Worm (Caenorhabditis elegans): ENCODE measurements around the gene Y43F8B.1.

The Y43F8B.1 gene

ce11 chrV:19533010-19533409, 13.0 kb downstream of the Y43F8B.1 start, which contains the start of gene Y43F8B.2:
Gene Y43F8B.2, minus strand, starts transcription at chrV:19533110.
- TF ChIP-seq snpc-4 (tag; optimal IDR thresholded peaks at IDR 0.05) (no peak), nhr-47 (tag; optimal IDR thresholded peaks at IDR 0.05) (peak; percentile 5), dsc-1 (tag; optimal IDR thresholded peaks at IDR 0.05) (peak; percentile 35)

ce11 chrV:19531034-19531433, 15.0 kb downstream of the Y43F8B.1 start:
- TF ChIP-seq lin-14 (GFP tag; optimal IDR thresholded peaks at IDR 0.05) (peak; percentile 36), fkh-8 (tag; optimal IDR thresholded peaks at IDR 0.05) (peak; percentile 22), Y116A8C.19 (tag; optimal IDR thresholded peaks at IDR 0.05; ENCODE audit: borderline replicate concordance) (no peak)

- no peak for TF ChIP-seq nhr-84 (tag; optimal IDR thresholded peaks at IDR 0.05)
- TF ChIP-seq mep-1 (tag; optimal IDR thresholded peaks at IDR 0.05), result peak; percentile 97
- peak; percentile 30; the same call in 1 of the 2 replicates for TF ChIP-seq unc-98 (GFP tag; IDR thresholded peaks at IDR 0.05)
- TF ChIP-seq ceh-82 (tag; optimal IDR thresholded peaks at IDR 0.05), result peak; percentile 72 to 89 (median 88)
- TF ChIP-seq tbx-2 (tag; optimal IDR thresholded peaks at IDR 0.05), result peak; percentile 98
- TF ChIP-seq nhr-20 (tag; optimal IDR thresholded peaks at IDR 0.05), result peak; percentile 99
- peak; percentile 88 to 91 for TF ChIP-seq lsy-2 (tag; optimal IDR thresholded peaks at IDR 0.05)
- TF ChIP-seq dsc-1 (tag; optimal IDR thresholded peaks at IDR 0.05), result peak; percentile 83
- no peak for TF ChIP-seq nhr-28 (tag; optimal IDR thresholded peaks at IDR 0.05)
- peak; percentile 81 to 98 for TF ChIP-seq egl-27 (tag; optimal IDR thresholded peaks at IDR 0.05)
- peak; percentile 48 for TF ChIP-seq ceh-8 (GFP tag; optimal IDR thresholded peaks at IDR 0.05)
- peak; percentile 81 to 84 for TF ChIP-seq efl-1 (optimal IDR thresholded peaks at IDR 0.05)
- peak; percentile 51 to 95 for TF ChIP-seq efl-1 (GFP tag; optimal IDR thresholded peaks at IDR 0.05 in 1 of 2)
- peak; percentile 65 to 68 (median 67) for TF ChIP-seq dpl-1 (GFP tag; optimal IDR thresholded peaks at IDR 0.05)
- peak; percentile 90 for TF ChIP-seq grh-1 (GFP tag; IDR thresholded peaks at IDR 0.05)
- peak; percentile 96 for TF ChIP-seq nhr-47 (tag; optimal IDR thresholded peaks at IDR 0.05)
- TF ChIP-seq nhr-12 (tag; optimal IDR thresholded peaks at IDR 0.05), result no peak
- peak; percentile 76 for TF ChIP-seq nhr-76 (tag; optimal IDR thresholded peaks at IDR 0.05)
- peak; percentile 93 for TF ChIP-seq C16A3.4 (tag; optimal IDR thresholded peaks at IDR 0.05)
- peak; percentile 98 for TF ChIP-seq nhr-90 (tag; optimal IDR thresholded peaks at IDR 0.05; ENCODE audit: poor library complexity)
- TF ChIP-seq nhr-85 (tag), result peak; percentile 100
- TF ChIP-seq lin-14 (GFP tag; optimal IDR thresholded peaks at IDR 0.05), result peak; percentile 100
- peak; percentile 85 for TF ChIP-seq skn-1 (tag; optimal IDR thresholded peaks at IDR 0.05)
- TF ChIP-seq unc-86 (tag; optimal IDR thresholded peaks at IDR 0.05), result peak; percentile 87
- TF ChIP-seq ztf-4 (tag; optimal IDR thresholded peaks at IDR 0.05), result peak; percentile 93
- TF ChIP-seq F16B12.6 (tag; optimal IDR thresholded peaks at IDR 0.05), result no peak
- TF ChIP-seq alr-1 (tag; optimal IDR thresholded peaks at IDR 0.05; ENCODE audit: borderline replicate concordance), result no peak
- peak; percentile 40 for TF ChIP-seq fkh-10 (GFP tag; optimal IDR thresholded peaks at IDR 0.05)
- TF ChIP-seq mef-2 (tag; optimal IDR thresholded peaks at IDR 0.05), result peak; percentile 55
- peak; percentile 42 for TF ChIP-seq ceh-90 (tag; optimal IDR thresholded peaks at IDR 0.05)
- TF ChIP-seq unc-62 (GFP tag; optimal IDR thresholded peaks at IDR 0.05), result no peak
- peak; percentile 75 for TF ChIP-seq aha-1 (tag; optimal IDR thresholded peaks at IDR 0.05)
- TF ChIP-seq nhr-19 (GFP tag; conservative IDR thresholded peaks at IDR 0.05), result peak; percentile 99
- peak; percentile 65 for TF ChIP-seq egl-13 (tag; optimal IDR thresholded peaks at IDR 0.05)
- TF ChIP-seq fkh-4 (tag; optimal IDR thresholded peaks at IDR 0.05; ENCODE audit: borderline replicate concordance), result no peak
- TF ChIP-seq aly-2 (tag; optimal IDR thresholded peaks at IDR 0.05), result no peak
- TF ChIP-seq ztf-11 (tag; optimal IDR thresholded peaks at IDR 0.05), result peak in 1 of 2 experiments; percentile 62
- TF ChIP-seq lin-35 (GFP tag; optimal IDR thresholded peaks at IDR 0.05), result peak; percentile 66 to 90
- peak; percentile 79 for TF ChIP-seq hpl-2 (GFP tag; optimal IDR thresholded peaks at IDR 0.05)
- no peak for TF ChIP-seq unc-30 (tag; optimal IDR thresholded peaks at IDR 0.05)
- peak; percentile 35 for TF ChIP-seq ama-1 (optimal IDR thresholded peaks at IDR 0.05)
- TF ChIP-seq efl-3 (GFP tag; optimal IDR thresholded peaks at IDR 0.05), result no peak
- TF ChIP-seq blmp-1 (tag; optimal IDR thresholded peaks at IDR 0.05), result peak; percentile 94
- TF ChIP-seq tlp-1 (tag; optimal IDR thresholded peaks at IDR 0.05), result no peak
- TF ChIP-seq sox-4 (tag; optimal IDR thresholded peaks at IDR 0.05), result peak; percentile 73
- TF ChIP-seq C34B4.2 (tag; optimal IDR thresholded peaks at IDR 0.05), result no peak
Observed at ce11 chrV:19529168-19529567, 16.8 kb downstream of the Y43F8B.1 start.

All from whole organism, L1 larva.